Fruit fly (Drosophila melanogaster): ENCODE measurements around the gene CG5805.

- TF ChIP-seq Myc (optimal IDR thresholded peaks at IDR 0.05): no peak
- no peak for TF ChIP-seq insv (optimal IDR thresholded peaks at IDR 0.05)
- no peak for TF ChIP-seq ttk (optimal IDR thresholded peaks at IDR 0.05)
- no peak for TF ChIP-seq psq (optimal IDR thresholded peaks at IDR 0.05)
- no peak for TF ChIP-seq h (optimal IDR thresholded peaks at IDR 0.05)
Observed at dm6 chr3R:24805048-24805447, 17.8 kb upstream of the CG5805 start, which contains the start of gene polybromo.

Data from Kc167 (cell line).